Fruit fly (Drosophila melanogaster) whole organism, embryonic: ENCODE data around the gene CG7634.

ENCODE experiments used
- Antp ChIP-seq: fragments of 200-800 bp; sonication (Bioruptor generic); optimal IDR thresholded peaks from 3 replicates; lab custom pipeline; 2016; ENCODE audit warnings: missing biosample characterization, missing genetic modification characterization
- Blimp-1 ChIP-seq: fragments of 200-800 bp; sonication (Bioruptor generic); optimal IDR thresholded peaks from 3 replicates; lab custom pipeline; 2018; ENCODE audit warnings: missing biosample characterization, missing genetic modification characterization, mild to moderate bottlenecking, moderate library complexity, missing genetic modification reagents
- CG12236 ChIP-seq: fragments of 200-800 bp; sonication (Bioruptor generic); optimal IDR thresholded peaks from 2 replicates; lab custom pipeline; 2016; ENCODE audit warnings: missing biosample characterization, missing genetic modification characterization
- CG12744 ChIP-seq: fragments of 200-800 bp; sonication (Bioruptor generic); optimal IDR thresholded peaks from 2 replicates; lab custom pipeline; 2016; ENCODE audit warnings: missing biosample characterization, missing genetic modification characterization
- CG14050 ChIP-seq: fragments of 200-800 bp; sonication (Bioruptor generic); IDR thresholded peaks from 3 replicates; pipeline ENCODE4 v1.3.6; 2022; ENCODE audit warnings: missing biosample characterization, missing genetic modification characterization
- CG15601 ChIP-seq: fragments of 200-800 bp; sonication (Bioruptor generic); optimal IDR thresholded peaks from 3 replicates; lab custom pipeline; 2019; ENCODE audit warnings: missing biosample characterization, mild to moderate bottlenecking, missing genetic modification characterization, moderate library complexity
- CG16779 ChIP-seq: fragments of 200-800 bp; sonication (Bioruptor generic); IDR thresholded peaks from 2 replicates; pipeline ENCODE4 v1.3.6; 2022; ENCODE audit warnings: missing biosample characterization, missing genetic modification characterization
- CG18764 ChIP-seq: fragments of 200-800 bp; sonication (Bioruptor generic); optimal IDR thresholded peaks from 3 replicates; lab custom pipeline; 2016; ENCODE audit warnings: missing biosample characterization, missing genetic modification characterization
- CG2875 ChIP-seq: fragments of 200-800 bp; sonication (Bioruptor generic); optimal IDR thresholded peaks from 2 replicates; lab custom pipeline; 2017; ENCODE audit warnings: missing biosample characterization, mild to moderate bottlenecking, missing genetic modification characterization, missing genetic modification reagents
- CG30403 ChIP-seq: fragments of 200-800 bp; sonication (Bioruptor generic); optimal IDR thresholded peaks from 3 replicates; lab custom pipeline; 2016; ENCODE audit warnings: missing biosample characterization, missing genetic modification characterization
- CG3163 ChIP-seq: fragments of 200-800 bp; sonication (Bioruptor generic); optimal IDR thresholded peaks from 3 replicates; lab custom pipeline; 2016; ENCODE audit warnings: missing biosample characterization, missing genetic modification characterization
- CG4282 ChIP-seq: fragments of 200-800 bp; sonication (Bioruptor generic); optimal IDR thresholded peaks from 2 replicates; lab custom pipeline; 2016; ENCODE audit warnings: missing biosample characterization, missing genetic modification characterization
- CG4360 ChIP-seq: fragments of 200-800 bp; sonication (Bioruptor generic); IDR thresholded peaks from 2 replicates; pipeline ENCODE4 v1.3.6; 2022; ENCODE audit warnings: missing biosample characterization, missing genetic modification characterization
- CG43689 ChIP-seq: fragments of 200-800 bp; sonication (Bioruptor generic); IDR thresholded peaks from 2 replicates; pipeline ENCODE4 v1.3.6; 2022; ENCODE audit warnings: missing biosample characterization, missing genetic modification characterization
- CG6765 ChIP-seq: fragments of 200-800 bp; sonication (Bioruptor generic); optimal IDR thresholded peaks from 3 replicates; lab custom pipeline; 2017; ENCODE audit warnings: missing biosample characterization, mild to moderate bottlenecking, missing genetic modification characterization
- CG6791 ChIP-seq: fragments of 200-800 bp; sonication (Bioruptor generic); IDR thresholded peaks from 3 replicates; pipeline ENCODE4 v1.3.6; 2022; ENCODE audit warnings: missing biosample characterization, missing genetic modification characterization; ENCODE audit not compliant: partially characterized antibody
- CG8290 ChIP-seq, 3 experiments: fragments of 200-800 bp; sonication (Bioruptor generic); optimal IDR thresholded peaks; 2 replicates each; lab custom pipeline; 2016 to 2019; ENCODE audit warnings: missing biosample characterization in 3 of 3, missing genetic modification characterization in 3 of 3, mild to moderate bottlenecking in 2 of 3, moderate library complexity in 1 of 3
- CG9817 ChIP-seq: fragments of 200-800 bp; sonication (Bioruptor generic); optimal IDR thresholded peaks from 2 replicates; lab custom pipeline; 2018; ENCODE audit warnings: missing biosample characterization, mild to moderate bottlenecking, missing genetic modification characterization, moderate library complexity
- CTCF ChIP-seq: fragments of 200-800 bp; sonication (Bioruptor generic); optimal IDR thresholded peaks from 2 replicates; lab custom pipeline; 2017; ENCODE audit warnings: missing biosample characterization, mild to moderate bottlenecking, missing genetic modification characterization, moderate library complexity
- CkIIα-i1 ChIP-seq: fragments of 200-800 bp; sonication (Bioruptor generic); IDR thresholded peaks from 2 replicates; pipeline ENCODE4 v1.3.6; 2022; ENCODE audit warnings: missing biosample characterization, missing genetic modification characterization
- Doc2 ChIP-seq: fragments of 200-800 bp; sonication (Bioruptor generic); IDR thresholded peaks from 2 replicates; pipeline ENCODE4 v1.3.6; 2022; ENCODE audit warnings: missing biosample characterization, missing genetic modification characterization
- E2f2 ChIP-seq: fragments of 200-800 bp; sonication (Bioruptor generic); IDR thresholded peaks from 2 replicates; pipeline ENCODE4 v1.3.6; 2022; ENCODE audit warnings: missing biosample characterization, missing genetic modification characterization
- Gsc ChIP-seq: fragments of 200-800 bp; sonication (Bioruptor generic); IDR thresholded peaks from 2 replicates; pipeline ENCODE4 v1.3.6; 2022; ENCODE audit warnings: missing biosample characterization, missing genetic modification characterization
- Hmr ChIP-seq: fragments of 200-800 bp; sonication (Bioruptor generic); optimal IDR thresholded peaks from 3 replicates; lab custom pipeline; 2017; ENCODE audit warnings: mild to moderate bottlenecking, missing biosample characterization, missing genetic modification reagents, missing genetic modification characterization
- Med ChIP-seq: fragments of 200-800 bp; sonication (Bioruptor generic); peaks from one replicate; lab custom pipeline; 2016; ENCODE audit warnings: missing biosample characterization, missing genetic modification characterization, mild to moderate bottlenecking, inconsistent platforms, moderate library complexity
- Meics ChIP-seq: fragments of 200-800 bp; sonication (Bioruptor generic); optimal IDR thresholded peaks from 2 replicates; lab custom pipeline; 2017; ENCODE audit warnings: missing biosample characterization, mild to moderate bottlenecking, missing genetic modification characterization
- Mrtf ChIP-seq: fragments of 200-800 bp; sonication (Bioruptor generic); IDR thresholded peaks from 3 replicates; pipeline ENCODE4 v1.3.6; 2022; ENCODE audit warnings: missing biosample characterization, missing genetic modification characterization
- NC2α ChIP-seq: fragments of 200-800 bp; sonication (Bioruptor generic); optimal IDR thresholded peaks from 2 replicates; lab custom pipeline; 2016; ENCODE audit warnings: missing biosample characterization, missing genetic modification characterization
- NfI ChIP-seq: fragments of 200-800 bp; sonication (Bioruptor generic); optimal IDR thresholded peaks from 3 replicates; lab custom pipeline; 2018; ENCODE audit warnings: missing biosample characterization, mild to moderate bottlenecking, missing genetic modification characterization, moderate library complexity
- TFAM ChIP-seq: fragments of 200-800 bp; sonication (Bioruptor generic); optimal IDR thresholded peaks from 2 replicates; lab custom pipeline; 2017; ENCODE audit warnings: missing biosample characterization, missing genetic modification characterization, inconsistent platforms
- Usf ChIP-seq: fragments of 200-800 bp; sonication (Bioruptor generic); optimal IDR thresholded peaks from 2 replicates; lab custom pipeline; 2017; ENCODE audit warnings: missing genotype, missing biosample characterization, missing genetic modification characterization
- btn ChIP-seq: fragments of 200-800 bp; sonication (Bioruptor generic); optimal IDR thresholded peaks from 2 replicates; lab custom pipeline; 2016; ENCODE audit warnings: missing biosample characterization, missing genetic modification characterization
- crc ChIP-seq: fragments of 200-800 bp; sonication (Bioruptor generic); optimal IDR thresholded peaks from 2 replicates; lab custom pipeline; 2016; ENCODE audit warnings: missing biosample characterization, missing genetic modification characterization
- ems ChIP-seq: fragments of 200-800 bp; sonication (Bioruptor generic); optimal IDR thresholded peaks from 3 replicates; lab custom pipeline; 2016; ENCODE audit warnings: missing biosample characterization, missing genetic modification characterization
- gce ChIP-seq: fragments of 200-800 bp; sonication (Bioruptor generic); IDR thresholded peaks from 3 replicates; pipeline ENCODE4 v1.3.6; 2022; ENCODE audit warnings: missing biosample characterization, missing genetic modification characterization
- gfzf ChIP-seq: fragments of 200-800 bp; sonication (Bioruptor generic); optimal IDR thresholded peaks from 2 replicates; lab custom pipeline; 2016; ENCODE audit warnings: missing biosample characterization, mild to moderate bottlenecking, missing genetic modification characterization, moderate library complexity
- hb ChIP-seq: fragments of 200-800 bp; sonication (Bioruptor generic); IDR thresholded peaks from 3 replicates; pipeline ENCODE4 v1.3.6; 2022; ENCODE audit warnings: missing biosample characterization, missing genetic modification characterization; ENCODE audit not compliant: partially characterized antibody
- lbe ChIP-seq: fragments of 200-800 bp; sonication (Bioruptor generic); optimal IDR thresholded peaks from 2 replicates; lab custom pipeline; 2016; ENCODE audit warnings: missing biosample characterization, mild to moderate bottlenecking, missing genetic modification characterization
- lmd ChIP-seq: fragments of 200-800 bp; sonication (Bioruptor generic); IDR thresholded peaks from 2 replicates; pipeline ENCODE4 v1.3.6; 2022; ENCODE audit warnings: missing biosample characterization, missing genetic modification characterization
- nau ChIP-seq: fragments of 200-800 bp; sonication (Bioruptor generic); optimal IDR thresholded peaks from 3 replicates; lab custom pipeline; 2017; ENCODE audit warnings: missing biosample characterization, mild to moderate bottlenecking, missing genetic modification characterization, missing genetic modification reagents
- peb ChIP-seq: fragments of 200-800 bp; sonication (Bioruptor generic); IDR thresholded peaks from 2 replicates; pipeline ENCODE4 v1.3.6; 2022; ENCODE audit warnings: missing biosample characterization, missing genetic modification characterization
- psq ChIP-seq: fragments of 200-800 bp; sonication (Bioruptor generic); optimal IDR thresholded peaks from 2 replicates; lab custom pipeline; 2017; ENCODE audit warnings: missing biosample characterization, missing genetic modification characterization
- pum ChIP-seq: fragments of 200-800 bp; sonication (Bioruptor generic); optimal IDR thresholded peaks from 2 replicates; lab custom pipeline; 2016; ENCODE audit warnings: missing biosample characterization, missing genetic modification characterization
- repo ChIP-seq: fragments of 200-800 bp; sonication (Bioruptor generic); optimal IDR thresholded peaks from 2 replicates; lab custom pipeline; 2016; ENCODE audit warnings: missing biosample characterization, missing genetic modification characterization
- stc ChIP-seq: fragments of 200-800 bp; sonication (Bioruptor generic); IDR thresholded peaks from 2 replicates; pipeline ENCODE4 v1.3.6; 2022; ENCODE audit warnings: missing biosample characterization, missing genetic modification characterization
- tup ChIP-seq: fragments of 200-800 bp; sonication (Bioruptor generic); optimal IDR thresholded peaks from 2 replicates; lab custom pipeline; 2016; ENCODE audit warnings: missing biosample characterization, mild to moderate bottlenecking, missing genetic modification characterization, moderate library complexity
- twi ChIP-seq: fragments of 200-800 bp; optimal IDR thresholded peaks from 2 replicates; lab custom pipeline; 2019; ENCODE audit warnings: missing biosample characterization, mild to moderate bottlenecking, missing genetic modification characterization, moderate library complexity
- wek ChIP-seq: fragments of 200-800 bp; sonication (Bioruptor generic); optimal IDR thresholded peaks from 3 replicates; lab custom pipeline; 2018; ENCODE audit warnings: missing biosample characterization, mild to moderate bottlenecking, missing genetic modification characterization, moderate library complexity
- zen ChIP-seq: fragments of 200-800 bp; sonication (Bioruptor generic); optimal IDR thresholded peaks from 3 replicates; lab custom pipeline; 2018; ENCODE audit warnings: missing biosample characterization, mild to moderate bottlenecking, missing genetic modification characterization, moderate library complexity

CG7634 gene

DNA sequence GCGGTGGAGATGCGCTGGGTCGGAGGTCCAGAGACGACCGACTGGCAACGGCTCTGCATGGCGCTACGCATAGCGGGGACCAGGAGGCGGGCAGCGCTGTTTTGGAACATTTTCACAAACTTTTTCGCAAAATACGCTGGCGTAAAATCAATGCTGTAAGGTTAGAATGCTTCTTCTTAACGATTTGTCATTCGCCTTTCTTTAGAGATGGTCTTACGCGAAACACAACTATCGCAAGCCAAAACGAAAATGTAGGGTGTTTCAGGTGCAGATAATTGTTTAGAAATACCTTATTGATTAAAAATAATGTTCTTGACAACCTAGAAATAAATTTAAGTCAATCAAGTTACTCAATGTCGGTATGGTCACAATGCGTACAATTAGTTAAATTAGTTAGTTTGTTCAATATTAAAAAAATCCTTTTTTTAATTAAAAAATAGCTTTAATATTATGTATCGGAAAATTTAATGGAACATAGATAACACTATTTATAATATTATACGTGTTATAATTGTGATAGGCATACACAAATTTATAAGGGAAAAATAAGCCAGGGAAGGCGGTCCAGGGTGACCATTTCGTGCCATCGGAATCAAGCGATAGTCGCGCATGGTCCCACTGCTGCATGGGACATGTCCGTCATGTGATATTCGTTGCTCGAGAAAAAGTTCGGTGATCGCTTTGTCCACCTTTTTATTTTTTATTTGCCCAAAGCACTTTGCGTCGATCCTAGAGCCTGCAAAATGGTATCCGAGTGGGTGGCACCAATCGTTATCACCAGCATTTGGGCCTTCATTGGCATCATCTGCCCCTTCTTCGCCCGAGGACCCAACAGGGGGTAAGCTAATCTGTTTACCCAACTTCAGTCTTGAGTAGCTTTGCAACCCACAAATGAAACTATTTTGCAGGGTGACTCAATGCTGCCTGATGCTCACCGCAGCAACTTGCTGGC lies 25.7 kb upstream of the CG7634 start, which contains the start of the genes COX8 and VhaM9.7-b (continued):
- TF ChIP-seq CG15601 (tag; lab: Kevin White, UChicago) (no peak), CG6791 (GFP tag; lab: Robert Waterston, UW) (peak; percentile 69), zen (tag; lab: Kevin White, UChicago) (peak; percentile 55), repo (GFP tag; lab: Kevin White, UChicago) (peak; percentile 1), ems (peak; percentile 40), twi (tag; lab: Kevin White, UChicago) (no peak), Blimp-1 (GFP tag; lab: Kevin White, UChicago) (no peak), CG3163 (GFP tag; lab: Kevin White, UChicago) (peak; percentile 20), CG4360 (GFP tag; lab: Robert Waterston, UW) (no peak), lmd (peak; percentile 62; the same call in 1 of the 2 replicates), CG4282 (GFP tag; lab: Kevin White, UChicago) (peak; percentile 15), Usf (peak; percentile 89), Meics (GFP tag; lab: Kevin White, UChicago) (no peak), CG16779 (GFP tag; lab: Robert Waterston, UW) (peak; percentile 48; the same call in 1 of the 2 replicates), CG18764 (GFP tag; lab: Kevin White, UChicago) (peak; percentile 62), TFAM (GFP tag; lab: Kevin White, UChicago) (no peak), CTCF (GFP tag; lab: Kevin White, UChicago) (no peak), CkIIα-i1 (GFP tag; lab: Robert Waterston, UW) (no peak), CG12744 (no peak), psq (peak; percentile 18), btn (no peak), lbe (GFP tag; lab: Kevin White, UChicago) (peak; percentile 38), gce (GFP tag; lab: Robert Waterston, UW) (no peak), CG43689 (GFP tag; lab: Robert Waterston, UW) (no peak), pum (peak; percentile 62), Mrtf (no peak), wek (GFP tag; lab: Kevin White, UChicago) (no peak), peb (GFP tag; lab: Robert Waterston, UW) (no peak), tup (no peak), Antp (GFP tag; lab: Kevin White, UChicago) (peak; percentile 46), CG12236 (GFP tag; lab: Kevin White, UChicago) (no peak), CG6765 (GFP tag; lab: Kevin White, UChicago) (no peak), CG30403 (peak; percentile 81), Doc2 (GFP tag; lab: Robert Waterston, UW) (no peak), Med (GFP tag; lab: Kevin White, UChicago) (peak; percentile 85), Gsc (GFP tag; lab: Robert Waterston, UW) (no peak), stc (GFP tag; lab: Robert Waterston, UW) (no peak; the same call in 1 of the 2 replicates), E2f2 (GFP tag; lab: Robert Waterston, UW) (0 out of 2 replicates have a peak, but pooled peaks have one; percentile 30), CG14050 (GFP tag; lab: Robert Waterston, UW) (no peak; the same call in 2 of the 3 replicates), NC2α (GFP tag; lab: Kevin White, UChicago) (no peak), NfI (peak; percentile 65), crc (no peak), hb (0 out of 3 replicates have a peak, but pooled peaks have one; percentile 54), gfzf (GFP tag; lab: Kevin White, UChicago) (peak; percentile 69), nau (GFP tag; lab: Kevin White, UChicago) (no peak), CG2875 (GFP tag; lab: Kevin White, UChicago) (no peak), Hmr (GFP tag; lab: Kevin White, UChicago) (no peak), CG8290 (GFP tag; optimal IDR thresholded peaks at IDR 0.05; lab: Kevin White, UChicago) (peak; percentile 42), CG8290 (tag; optimal IDR thresholded peaks at IDR 0.05; lab: Kevin White, UChicago) (peak; percentile 51 to 86), CG9817 (tag; lab: Kevin White, UChicago) (no peak)
